Worm (Caenorhabditis elegans) whole organism, L2 larva: ENCODE results near the gene F53A3.7.

Experiments
- aly-2 ChIP-seq: fragments of 150-350 bp; optimal IDR thresholded peaks from 2 replicates; lab custom pipeline; 2014; ENCODE audit warnings: missing biosample characterization, missing genetic modification characterization
- skn-1 ChIP-seq: sonication (generic microtip); optimal IDR thresholded peaks from 2 replicates; lab custom pipeline; 2017; ENCODE audit warnings: missing biosample characterization, missing genetic modification characterization

DNA sequence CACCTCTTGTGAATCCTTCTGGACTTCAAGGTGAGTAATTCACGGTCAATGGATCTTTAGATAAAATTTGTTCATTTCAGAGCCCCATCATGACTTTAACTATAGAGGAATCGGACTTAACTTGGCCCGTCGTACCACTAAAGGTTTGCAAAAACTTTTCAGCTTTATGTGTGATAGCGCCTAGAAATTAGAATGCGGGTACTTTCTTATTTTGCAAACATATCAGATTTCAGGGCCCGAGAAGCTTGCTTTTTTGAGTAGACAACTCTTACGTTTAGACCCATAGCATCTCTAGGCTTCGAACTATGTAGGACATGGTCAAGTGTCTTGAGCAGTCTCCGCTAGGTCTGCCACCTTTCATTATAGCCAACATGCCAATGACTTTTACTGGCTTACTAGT, 26.1 kb downstream of the F53A3.7 start:
- no peak for TF ChIP-seq aly-2
- TF ChIP-seq skn-1 (tag; lab: Kevin White, UChicago): no peak
